Fruit fly (Drosophila melanogaster) whole organism, embryonic: ENCODE data around the gene CG7714.
A peak's percentile ranks its signal among the peaks of the same experiment; 100 is the strongest.

ENCODE experiments used
- BEAF-32 ChIP-seq: fragments of 200-800 bp; sonication (Bioruptor generic); optimal IDR thresholded peaks from 3 replicates; lab custom pipeline; 2017; ENCODE audit warnings: missing biosample characterization, missing genetic modification characterization, mild to moderate bottlenecking, moderate library complexity, missing genetic modification reagents
- CG10366 ChIP-seq: fragments of 200-800 bp; sonication (Bioruptor generic); IDR thresholded peaks from 2 replicates; pipeline ENCODE4 v1.3.6; 2022; ENCODE audit warnings: missing biosample characterization, missing genetic modification characterization
- CG10462 ChIP-seq: fragments of 200-800 bp; sonication (Bioruptor generic); optimal IDR thresholded peaks from 2 replicates; lab custom pipeline; 2016; ENCODE audit warnings: missing biosample characterization, missing genetic modification characterization
- CG15696 ChIP-seq: fragments of 200-800 bp; sonication (Bioruptor generic); optimal IDR thresholded peaks from 2 replicates; lab custom pipeline; 2019; ENCODE audit warnings: missing biosample characterization, mild to moderate bottlenecking, missing genetic modification characterization, moderate library complexity
- CG16779 ChIP-seq: fragments of 200-800 bp; sonication (Bioruptor generic); IDR thresholded peaks from 2 replicates; pipeline ENCODE4 v1.3.6; 2022; ENCODE audit warnings: missing biosample characterization, missing genetic modification characterization
- CG16815 ChIP-seq: fragments of 200-800 bp; sonication (Bioruptor generic); optimal IDR thresholded peaks from 3 replicates; lab custom pipeline; 2017; ENCODE audit warnings: missing biosample characterization, mild to moderate bottlenecking, missing genetic modification characterization
- CG17361 ChIP-seq: fragments of 200-800 bp; sonication (Bioruptor generic); IDR thresholded peaks from 3 replicates; pipeline ENCODE4 v1.3.6; 2022; ENCODE audit warnings: missing biosample characterization, missing genetic modification characterization
- CG17802 ChIP-seq: fragments of 200-800 bp; sonication (Bioruptor generic); optimal IDR thresholded peaks from 2 replicates; lab custom pipeline; 2018; ENCODE audit warnings: missing biosample characterization, mild to moderate bottlenecking, missing genetic modification characterization, moderate library complexity
- CG18262 ChIP-seq: fragments of 200-800 bp; optimal IDR thresholded peaks from 3 replicates; lab custom pipeline; 2019; ENCODE audit warnings: missing biosample characterization, mild to moderate bottlenecking, missing genetic modification characterization, moderate library complexity
- CG2678 ChIP-seq: fragments of 200-800 bp; sonication (Bioruptor generic); optimal IDR thresholded peaks from 3 replicates; lab custom pipeline; 2019; ENCODE audit warnings: missing biosample characterization, mild to moderate bottlenecking, missing genetic modification characterization, moderate library complexity
- CG2875 ChIP-seq: fragments of 200-800 bp; sonication (Bioruptor generic); optimal IDR thresholded peaks from 2 replicates; lab custom pipeline; 2017; ENCODE audit warnings: missing biosample characterization, mild to moderate bottlenecking, missing genetic modification characterization, missing genetic modification reagents
- CG32532 ChIP-seq: fragments of 200-800 bp; sonication (Bioruptor generic); IDR thresholded peaks from 2 replicates; pipeline ENCODE4 v1.3.6; 2022; ENCODE audit warnings: missing biosample characterization, missing genetic modification characterization
- CG3726 ChIP-seq: fragments of 200-800 bp; sonication (Bioruptor generic); IDR thresholded peaks from 3 replicates; pipeline ENCODE4, ENCODE4 v1.3.6; 2022; ENCODE audit warnings: missing biosample characterization, missing genetic modification characterization
- CG6654 ChIP-seq: fragments of 200-800 bp; sonication (Bioruptor generic); optimal IDR thresholded peaks from 2 replicates; lab custom pipeline; 2017; ENCODE audit warnings: missing biosample characterization, mild to moderate bottlenecking, missing genetic modification characterization
- Chrac-16 ChIP-seq: fragments of 200-800 bp; sonication (Bioruptor generic); optimal IDR thresholded peaks from 3 replicates; lab custom pipeline; 2016; ENCODE audit warnings: missing biosample characterization, missing genetic modification characterization
- Dbx ChIP-seq: fragments of 200-800 bp; sonication (Bioruptor generic); IDR thresholded peaks from 3 replicates; pipeline ENCODE4 v1.3.6; 2022; ENCODE audit warnings: missing biosample characterization, missing genetic modification characterization
- Dip3 ChIP-seq: fragments of 200-800 bp; sonication (Bioruptor generic); optimal IDR thresholded peaks from 3 replicates; lab custom pipeline; 2016; ENCODE audit warnings: missing biosample characterization, missing genetic modification characterization
- E2f2 ChIP-seq: fragments of 200-800 bp; sonication (Bioruptor generic); IDR thresholded peaks from 2 replicates; pipeline ENCODE4 v1.3.6; 2022; ENCODE audit warnings: missing biosample characterization, missing genetic modification characterization
- Ets65A ChIP-seq: fragments of 200-800 bp; sonication (Bioruptor generic); peaks from one replicate; lab custom pipeline; 2016; ENCODE audit warnings: missing biosample characterization, missing genetic modification characterization
- Fer1 ChIP-seq: fragments of 200-800 bp; sonication (Bioruptor generic); optimal IDR thresholded peaks from 2 replicates; lab custom pipeline; 2017; ENCODE audit warnings: missing biosample characterization, mild to moderate bottlenecking, missing genetic modification characterization
- Fer2 ChIP-seq: fragments of 200-800 bp; sonication (Bioruptor generic); optimal IDR thresholded peaks from 2 replicates; lab custom pipeline; 2018; ENCODE audit warnings: missing biosample characterization, mild to moderate bottlenecking, missing genetic modification characterization, moderate library complexity
- Hmr ChIP-seq: fragments of 200-800 bp; sonication (Bioruptor generic); optimal IDR thresholded peaks from 3 replicates; lab custom pipeline; 2017; ENCODE audit warnings: mild to moderate bottlenecking, missing biosample characterization, missing genetic modification reagents, missing genetic modification characterization
- Hmx ChIP-seq: fragments of 200-800 bp; sonication (Bioruptor generic); optimal IDR thresholded peaks from 2 replicates; lab custom pipeline; 2016; ENCODE audit warnings: missing biosample characterization, missing genetic modification characterization
- Jarid2 ChIP-seq: fragments of 200-800 bp; sonication (Bioruptor generic); optimal IDR thresholded peaks from 3 replicates; lab custom pipeline; 2017; ENCODE audit warnings: mild to moderate bottlenecking, missing biosample characterization, missing genetic modification reagents, missing genetic modification characterization
- MESR4 ChIP-seq: fragments of 200-800 bp; sonication (Bioruptor generic); optimal IDR thresholded peaks from 2 replicates; lab custom pipeline; 2018; ENCODE audit warnings: missing biosample characterization, mild to moderate bottlenecking, missing genetic modification characterization, moderate library complexity
- MTF-1 ChIP-seq: fragments of 200-800 bp; sonication (Bioruptor generic); optimal IDR thresholded peaks from 2 replicates; lab custom pipeline; 2018; ENCODE audit warnings: missing biosample characterization, mild to moderate bottlenecking, missing genetic modification characterization, borderline replicate concordance
- Optix ChIP-seq: fragments of 200-800 bp; sonication (Bioruptor generic); IDR thresholded peaks from 3 replicates; pipeline ENCODE4 v1.3.6; 2022; ENCODE audit warnings: missing biosample characterization, missing genetic modification characterization
- Poxn ChIP-seq: fragments of 200-800 bp; sonication (Bioruptor generic); IDR thresholded peaks from 2 replicates; pipeline ENCODE4 v1.3.6; 2022; ENCODE audit warnings: missing biosample characterization, missing genetic modification characterization
- Usf ChIP-seq: fragments of 200-800 bp; sonication (Bioruptor generic); optimal IDR thresholded peaks from 2 replicates; lab custom pipeline; 2017; ENCODE audit warnings: missing genotype, missing biosample characterization, missing genetic modification characterization
- ab ChIP-seq: fragments of 200-800 bp; sonication (Bioruptor generic); optimal IDR thresholded peaks from 2 replicates; lab custom pipeline; 2016; ENCODE audit warnings: missing biosample characterization, missing genetic modification characterization
- cas ChIP-seq: fragments of 200-800 bp; sonication (Bioruptor generic); IDR thresholded peaks from 2 replicates; pipeline ENCODE4 v1.3.6; 2022; ENCODE audit warnings: missing biosample characterization, missing genetic modification characterization
- chn ChIP-seq: fragments of 200-800 bp; sonication (Bioruptor generic); optimal IDR thresholded peaks from 2 replicates; lab custom pipeline; 2016; ENCODE audit warnings: missing biosample characterization, missing genetic modification characterization
- crol ChIP-seq: fragments of 200-800 bp; sonication (Bioruptor generic); IDR thresholded peaks from 2 replicates; pipeline ENCODE4 v1.3.6; 2022; ENCODE audit warnings: missing biosample characterization, missing genetic modification characterization
- cwo ChIP-seq: fragments of 200-800 bp; sonication (Bioruptor generic); optimal IDR thresholded peaks from 3 replicates; lab custom pipeline; 2017; ENCODE audit warnings: missing biosample characterization, missing genetic modification characterization, mild to moderate bottlenecking, moderate library complexity, missing genetic modification reagents
- ewg ChIP-seq: fragments of 200-800 bp; sonication (Bioruptor generic); optimal IDR thresholded peaks from 3 replicates; lab custom pipeline; 2017; ENCODE audit warnings: mild to moderate bottlenecking, missing biosample characterization, missing genetic modification reagents, missing genetic modification characterization
- eyg ChIP-seq: fragments of 200-800 bp; sonication (Bioruptor generic); optimal IDR thresholded peaks from 3 replicates; lab custom pipeline; 2016; ENCODE audit warnings: missing biosample characterization, missing genetic modification characterization
- ftz-f1 ChIP-seq: fragments of 200-800 bp; sonication (Bioruptor generic); optimal IDR thresholded peaks from 2 replicates; lab custom pipeline; 2016; ENCODE audit warnings: missing biosample characterization, missing genetic modification characterization
- grau ChIP-seq: fragments of 200-800 bp; optimal IDR thresholded peaks from 3 replicates; lab custom pipeline; 2019; ENCODE audit warnings: missing biosample characterization, mild to moderate bottlenecking, missing genetic modification characterization, moderate library complexity
- jumu ChIP-seq: fragments of 200-800 bp; sonication (Bioruptor generic); optimal IDR thresholded peaks from 3 replicates; lab custom pipeline; 2016; ENCODE audit warnings: missing biosample characterization, missing genetic modification characterization
- p53 ChIP-seq: fragments of 200-800 bp; sonication (Bioruptor generic); optimal IDR thresholded peaks from 2 replicates; lab custom pipeline; 2016; ENCODE audit warnings: missing biosample characterization, missing genetic modification characterization
- peb ChIP-seq: fragments of 200-800 bp; sonication (Bioruptor generic); IDR thresholded peaks from 2 replicates; pipeline ENCODE4 v1.3.6; 2022; ENCODE audit warnings: missing biosample characterization, missing genetic modification characterization
- phol ChIP-seq: fragments of 200-800 bp; sonication (Bioruptor generic); optimal IDR thresholded peaks from 3 replicates; lab custom pipeline; 2018; ENCODE audit warnings: missing biosample characterization, mild to moderate bottlenecking, missing genetic modification characterization, moderate library complexity
- ranshi ChIP-seq: fragments of 200-800 bp; sonication (Bioruptor generic); IDR thresholded peaks from 2 replicates; pipeline ENCODE4 v1.3.6; 2022; ENCODE audit warnings: missing biosample characterization, missing genetic modification characterization
- schlank ChIP-seq: fragments of 200-800 bp; sonication (Bioruptor generic); optimal IDR thresholded peaks from 2 replicates; lab custom pipeline; 2018; ENCODE audit warnings: missing biosample characterization, mild to moderate bottlenecking, missing genetic modification characterization
- seq ChIP-seq: fragments of 200-800 bp; sonication (Bioruptor generic); IDR thresholded peaks from 2 replicates; pipeline ENCODE4 v1.3.6; 2022; ENCODE audit warnings: missing biosample characterization, missing genetic modification characterization
- slbo ChIP-seq: fragments of 200-800 bp; sonication (Bioruptor generic); IDR thresholded peaks from 2 replicates; pipeline ENCODE4 v1.3.6; 2022; ENCODE audit warnings: missing biosample characterization, missing genetic modification characterization
- ssp ChIP-seq: fragments of 200-800 bp; sonication (Bioruptor generic); IDR thresholded peaks from 2 replicates; pipeline ENCODE4 v1.3.6; 2022; ENCODE audit warnings: missing biosample characterization, missing genetic modification characterization
- tap ChIP-seq: fragments of 200-800 bp; optimal IDR thresholded peaks from 3 replicates; lab custom pipeline; 2019; ENCODE audit warnings: missing biosample characterization, mild to moderate bottlenecking, missing genetic modification characterization, moderate library complexity
- tx ChIP-seq: fragments of 200-800 bp; sonication (Bioruptor generic); optimal IDR thresholded peaks from 2 replicates; lab custom pipeline; 2016; ENCODE audit warnings: missing biosample characterization, missing genetic modification characterization

CG7714 gene

dm6 chr3R:18739978-18740954 lies 14.0 kb upstream of the CG7714 start (continued):
- TF ChIP-seq Hmx = no peak
- no peak for TF ChIP-seq tx (GFP tag; lab: Kevin White, UChicago)
- TF ChIP-seq MTF-1 (GFP tag; lab: Kevin White, UChicago) = no peak
- TF ChIP-seq slbo (GFP tag; lab: Robert Waterston, UW) = 0 out of 2 replicates have a peak, but pooled peaks have one; percentile 15
- no peak for TF ChIP-seq CG2875 (GFP tag; lab: Kevin White, UChicago)
- no peak for TF ChIP-seq CG18262 (tag; lab: Kevin White, UChicago)
- peak; percentile 0 for TF ChIP-seq BEAF-32 (GFP tag; lab: Kevin White, UChicago)
- no peak for TF ChIP-seq ranshi (GFP tag; lab: Robert Waterston, UW)
- TF ChIP-seq ssp = no peak
- no peak for TF ChIP-seq CG3726 (GFP tag; lab: Robert Waterston, UW)
- TF ChIP-seq seq (GFP tag; lab: Robert Waterston, UW) = 0 out of 2 replicates have a peak, but pooled peaks have one; percentile 19
- no peak for TF ChIP-seq CG17361 (GFP tag; lab: Robert Waterston, UW)
- no peak for TF ChIP-seq CG16815 (GFP tag; lab: Kevin White, UChicago)
- TF ChIP-seq chn (GFP tag; lab: Kevin White, UChicago) = no peak
- TF ChIP-seq CG2678 (tag; lab: Kevin White, UChicago) = peak; percentile 26
- no peak for TF ChIP-seq CG16779
- peak; percentile 25 for TF ChIP-seq Fer1 (GFP tag; lab: Kevin White, UChicago)
- no peak for TF ChIP-seq phol (tag; lab: Kevin White, UChicago)
- TF ChIP-seq Hmr (GFP tag; lab: Kevin White, UChicago) = no peak
- TF ChIP-seq Usf (GFP tag; lab: Kevin White, UChicago) = no peak
- TF ChIP-seq CG15696 (tag; lab: Kevin White, UChicago) = no peak
- peak; percentile 12 for TF ChIP-seq ftz-f1
- TF ChIP-seq CG17802 = no peak
- no peak for TF ChIP-seq MESR4 (GFP tag; lab: Kevin White, UChicago)
- TF ChIP-seq Dip3 (GFP tag; lab: Kevin White, UChicago) = no peak
- TF ChIP-seq Optix (GFP tag; lab: Robert Waterston, UW) = no peak
- TF ChIP-seq tap = peak; percentile 9
- no peak for TF ChIP-seq eyg (GFP tag; lab: Kevin White, UChicago)
- TF ChIP-seq ab (GFP tag; lab: Kevin White, UChicago) = no peak
- TF ChIP-seq CG32532 (GFP tag; lab: Robert Waterston, UW) = peak; percentile 35; the same call in 1 of the 2 replicates
- TF ChIP-seq CG6654 (GFP tag; lab: Kevin White, UChicago) = no peak
- peak; percentile 93 for TF ChIP-seq Jarid2
- TF ChIP-seq cwo = peak; percentile 91
- no peak for TF ChIP-seq jumu (GFP tag; lab: Kevin White, UChicago)
- 0 out of 2 replicates have a peak, but pooled peaks have one; percentile 7 for TF ChIP-seq E2f2 (GFP tag; lab: Robert Waterston, UW)
- no peak for TF ChIP-seq crol (GFP tag; lab: Robert Waterston, UW)
- TF ChIP-seq Poxn = no peak
- TF ChIP-seq peb (GFP tag; lab: Robert Waterston, UW) = no peak
- TF ChIP-seq p53 = no peak
- no peak for TF ChIP-seq Fer2
- TF ChIP-seq cas = no peak
- no peak for TF ChIP-seq ewg (GFP tag; lab: Kevin White, UChicago)
- peak; percentile 45; the same call in 1 of the 3 replicates for TF ChIP-seq Dbx (GFP tag; lab: Robert Waterston, UW)
- no peak for TF ChIP-seq schlank (tag; lab: Kevin White, UChicago)
- TF ChIP-seq Chrac-16 (GFP tag; lab: Kevin White, UChicago) = no peak
- no peak for TF ChIP-seq CG10462
- no peak for TF ChIP-seq CG10366 (GFP tag; lab: Robert Waterston, UW)
- TF ChIP-seq grau (tag; lab: Kevin White, UChicago) = no peak
- TF ChIP-seq Ets65A (GFP tag; lab: Kevin White, UChicago) = peak; percentile 61
